Fruit fly (Drosophila melanogaster): ENCODE measurements around the gene Acp62F.

The Acp62F gene

DNA sequence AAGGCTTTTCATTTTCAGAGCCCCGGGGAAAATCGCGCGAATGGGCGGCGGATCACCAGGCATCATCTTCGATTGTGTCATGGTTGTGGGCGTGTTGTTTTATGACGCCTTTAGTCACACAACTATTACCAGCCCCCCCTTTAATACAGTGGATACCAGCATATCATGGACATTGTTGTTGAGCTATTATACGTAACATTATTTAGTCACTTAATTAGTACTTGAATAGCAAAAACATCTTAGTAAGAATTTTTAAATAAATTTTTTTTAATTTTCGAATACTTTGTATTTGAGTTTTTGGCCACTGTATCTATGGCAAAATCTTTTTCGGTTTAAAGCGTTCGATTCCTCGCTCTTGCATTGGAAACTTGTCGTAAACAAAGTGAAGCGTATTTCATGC lies 24.2 kb downstream of the Acp62F start:
- TF ChIP-seq CG7101 (tag; optimal IDR thresholded peaks at IDR 0.05) (no peak), CG5204 (GFP tag; optimal IDR thresholded peaks at IDR 0.05) (no peak), Mnt (GFP tag; optimal IDR thresholded peaks at IDR 0.05) (no peak)

DNA sequence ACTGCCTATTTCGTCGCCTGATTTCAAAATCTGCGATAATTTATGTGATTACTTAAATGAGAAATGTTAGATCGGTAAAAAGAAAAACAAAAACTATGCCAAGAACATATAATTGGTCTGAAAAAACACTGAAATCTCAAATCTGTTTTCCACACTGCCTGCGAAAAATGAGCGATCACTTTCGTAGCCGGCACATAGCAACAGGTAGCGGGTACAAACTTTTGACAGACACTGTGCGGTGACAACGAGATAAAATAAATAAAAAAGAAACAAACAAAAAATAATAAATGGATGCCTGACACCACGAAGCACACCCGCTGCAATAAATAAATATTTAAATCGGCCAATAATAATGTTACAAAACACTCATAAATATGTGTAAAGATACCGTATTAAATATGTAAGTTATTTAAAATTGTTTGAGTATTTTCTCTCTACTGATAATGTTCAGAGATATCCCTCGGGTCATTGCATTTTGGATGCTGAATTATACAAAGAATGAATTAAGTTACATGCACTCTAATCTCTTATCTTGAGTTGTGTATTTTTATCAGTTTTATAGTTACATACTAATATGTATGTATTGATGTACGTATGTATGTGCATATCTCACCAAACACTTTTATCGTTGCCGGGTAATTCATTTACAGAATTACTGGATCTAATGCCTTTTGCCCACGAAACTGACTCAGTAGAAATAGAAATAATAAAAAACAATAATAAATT lies 25.6 kb downstream of the Acp62F start:
- TF ChIP-seq kay (GFP tag; ENCODE audit: borderline replicate concordance): peak; percentile 94
- no peak for TF ChIP-seq CG1620 (GFP tag; optimal IDR thresholded peaks at IDR 0.05)

DNA sequence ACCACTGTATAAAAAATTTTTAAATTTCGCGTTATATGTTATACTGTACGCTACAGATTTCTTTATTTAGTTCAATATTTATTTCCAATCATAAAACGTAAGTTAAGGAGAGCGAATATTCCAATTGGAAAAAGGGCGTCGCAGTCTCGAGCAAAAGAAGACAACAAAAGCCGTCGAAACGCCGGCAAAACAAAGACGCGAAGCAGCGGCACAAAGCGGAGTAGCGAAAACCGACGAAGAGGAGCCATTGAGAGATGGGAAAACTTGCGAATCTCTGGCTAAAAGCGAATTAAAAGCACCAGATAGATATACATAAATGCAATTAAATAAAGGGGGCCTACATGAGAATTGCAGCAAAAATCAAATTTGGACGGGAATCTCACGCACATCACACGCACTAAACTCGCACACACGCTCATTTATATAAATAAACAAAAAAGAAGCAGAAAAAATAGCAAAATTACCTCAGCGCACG lies 26.3 kb downstream of the Acp62F start:
- no peak for TF ChIP-seq Hr96 (GFP tag; optimal IDR thresholded peaks at IDR 0.05)
- peak; percentile 25 for TF ChIP-seq Mnt (GFP tag; optimal IDR thresholded peaks at IDR 0.05)

dm6 chr3L:2766269-2767088 lies 26.9 kb downstream of the Acp62F start, which contains the start of the genes Mrtf and Non2:
Mrtf (minus strand) TSS chr3L:2766536.
Non2 (plus strand) TSS chr3L:2766999.
- TF ChIP-seq Mnt (GFP tag; optimal IDR thresholded peaks at IDR 0.05) (peak; percentile 34), cic (GFP tag; optimal IDR thresholded peaks at IDR 0.05) (no peak), Hr96 (GFP tag; optimal IDR thresholded peaks at IDR 0.05) (peak; percentile 79), toe (GFP tag; optimal IDR thresholded peaks at IDR 0.05) (peak; percentile 86), CG33017 (tag; optimal IDR thresholded peaks at IDR 0.05) (peak; percentile 14), CG12768 (GFP tag; optimal IDR thresholded peaks at IDR 0.05) (peak; percentile 64), Crg-1 (GFP tag; optimal IDR thresholded peaks at IDR 0.05) (peak; percentile 13), Clk (GFP tag; optimal IDR thresholded peaks at IDR 0.05) (peak; percentile 23), CG14711 (tag; optimal IDR thresholded peaks at IDR 0.05) (peak; percentile 96), CG1620 (GFP tag; optimal IDR thresholded peaks at IDR 0.05) (peak; percentile 71), ovo (GFP tag; optimal IDR thresholded peaks at IDR 0.05) (peak; percentile 42), CG7101 (tag; optimal IDR thresholded peaks at IDR 0.05) (peak; percentile 63), CG5204 (GFP tag; optimal IDR thresholded peaks at IDR 0.05) (peak; percentile 84), tj (GFP tag; optimal IDR thresholded peaks at IDR 0.05) (peak; percentile 4), CG11617 (GFP tag; optimal IDR thresholded peaks at IDR 0.05) (peak; percentile 63), kay (GFP tag; ENCODE audit: borderline replicate concordance) (peak; percentile 48), bab1 (GFP tag; optimal IDR thresholded peaks at IDR 0.05) (peak; percentile 39), pad (GFP tag; optimal IDR thresholded peaks at IDR 0.05) (peak; percentile 18), CG7045 (GFP tag; optimal IDR thresholded peaks at IDR 0.05) (peak; percentile 2), cnc (optimal IDR thresholded peaks at IDR 0.05) (no peak)

dm6 chr3L:2772045-2772444 lies 32.5 kb downstream of the Acp62F start, which contains the start of gene AhcyL1:
AhcyL1 (minus strand) TSS chr3L:2772325.
- TF ChIP-seq pad (GFP tag; optimal IDR thresholded peaks at IDR 0.05) (peak; percentile 7), CG11617 (GFP tag; optimal IDR thresholded peaks at IDR 0.05) (peak; percentile 31), CG33017 (tag; optimal IDR thresholded peaks at IDR 0.05) (peak; percentile 2), tj (GFP tag; optimal IDR thresholded peaks at IDR 0.05) (no peak), CG5204 (GFP tag; optimal IDR thresholded peaks at IDR 0.05) (no peak), CG12768 (GFP tag; optimal IDR thresholded peaks at IDR 0.05) (peak; percentile 66), bab1 (GFP tag; optimal IDR thresholded peaks at IDR 0.05) (peak; percentile 81)

DNA sequence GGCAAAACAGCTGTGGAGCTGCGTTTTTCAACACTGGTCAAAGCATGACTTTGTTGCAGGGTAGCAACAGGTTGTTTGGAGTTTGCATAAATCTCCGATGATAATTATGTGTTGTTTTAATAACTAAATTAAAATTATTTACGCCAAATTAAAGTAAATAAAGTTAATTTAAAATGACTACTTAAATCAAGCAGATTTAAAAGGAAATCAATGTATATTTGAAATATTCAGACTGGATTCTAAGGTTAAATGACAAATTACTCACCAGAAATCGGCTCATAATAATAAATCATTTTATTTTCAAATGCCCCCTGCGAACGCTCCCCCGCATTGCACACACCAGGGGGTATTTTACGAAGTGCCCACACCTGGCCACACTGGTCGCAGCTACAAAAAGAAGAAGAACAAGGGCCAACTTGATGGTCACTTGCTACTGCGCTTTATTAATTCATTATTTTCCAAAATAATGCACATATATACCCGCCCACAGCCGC lies 34.5 kb downstream of the Acp62F start, which contains the start of the genes CG12093 and Atg2:
CG12093 (minus strand) TSS at position 40 of the 494 bp plus-strand sequence.
Atg2 (plus strand) TSS at position 371 of the 494 bp plus-strand sequence.
- TF ChIP-seq CG14711 (tag; optimal IDR thresholded peaks at IDR 0.05) (peak; percentile 88), CG12768 (GFP tag; optimal IDR thresholded peaks at IDR 0.05) (peak; percentile 94), kay (GFP tag; ENCODE audit: borderline replicate concordance) (no peak), CG11617 (GFP tag; optimal IDR thresholded peaks at IDR 0.05) (peak; percentile 96), Mnt (GFP tag; optimal IDR thresholded peaks at IDR 0.05) (peak; percentile 88), Crg-1 (GFP tag; optimal IDR thresholded peaks at IDR 0.05) (peak; percentile 92), CG33017 (tag; optimal IDR thresholded peaks at IDR 0.05) (peak; percentile 95), CG7045 (GFP tag; optimal IDR thresholded peaks at IDR 0.05) (peak; percentile 95), CG1620 (GFP tag; optimal IDR thresholded peaks at IDR 0.05) (peak; percentile 95), cnc (optimal IDR thresholded peaks at IDR 0.05) (no peak), CG5204 (GFP tag; optimal IDR thresholded peaks at IDR 0.05) (no peak), cic (GFP tag; optimal IDR thresholded peaks at IDR 0.05) (peak; percentile 72), tj (GFP tag; optimal IDR thresholded peaks at IDR 0.05) (peak; percentile 85), toe (GFP tag; optimal IDR thresholded peaks at IDR 0.05) (peak; percentile 92), Clk (GFP tag; optimal IDR thresholded peaks at IDR 0.05) (peak; percentile 89), Hr96 (GFP tag; optimal IDR thresholded peaks at IDR 0.05) (peak; percentile 84), pad (GFP tag; optimal IDR thresholded peaks at IDR 0.05) (peak; percentile 82), bab1 (GFP tag; optimal IDR thresholded peaks at IDR 0.05) (peak; percentile 95), ovo (GFP tag; optimal IDR thresholded peaks at IDR 0.05) (peak; percentile 88), CG7101 (tag; optimal IDR thresholded peaks at IDR 0.05) (peak; percentile 97)

All from whole organism, adult.